Worm (Caenorhabditis elegans) whole organism, young adult: Measurements from ENCODE around the gene F53F4.4.

Experiments
- B0035.1 ChIP-seq: sonication (generic microtip); optimal IDR thresholded peaks from 2 replicates; lab custom pipeline; 2016; ENCODE audit warnings: missing genetic modification characterization, mild to moderate bottlenecking, missing compliant biosample characterization, missing genotype, missing genetic modification reagents
- F49E8.2 ChIP-seq: sonication (generic microtip); optimal IDR thresholded peaks from 3 replicates; lab custom pipeline; 2017; ENCODE audit warnings: missing genetic modification characterization, mild to moderate bottlenecking, missing compliant biosample characterization, antibody characterized with exemption, moderate library complexity; ENCODE audit not compliant: insufficient read depth
- Y56A3A.18 ChIP-seq: fragments of 200-800 bp; sonication (Bioruptor generic); IDR thresholded peaks from 2 replicates; pipeline ENCODE4 v1.3.6; 2022; ENCODE audit warnings: missing genetic modification reagents, missing genetic modification characterization, missing compliant biosample characterization
- Y95B8A.8 ChIP-seq: fragments of 200-800 bp; sonication (Bioruptor generic); IDR thresholded peaks from 2 replicates; pipeline ENCODE4 v1.3.6; 2022; ENCODE audit warnings: missing genetic modification reagents, missing genetic modification characterization, missing compliant biosample characterization
- lin-54 ChIP-seq: fragments of 200-800 bp; sonication (Bioruptor generic); optimal IDR thresholded peaks from 2 replicates; lab custom pipeline; 2018; ENCODE audit warnings: mild to moderate bottlenecking, missing genetic modification characterization, missing compliant biosample characterization

DNA sequence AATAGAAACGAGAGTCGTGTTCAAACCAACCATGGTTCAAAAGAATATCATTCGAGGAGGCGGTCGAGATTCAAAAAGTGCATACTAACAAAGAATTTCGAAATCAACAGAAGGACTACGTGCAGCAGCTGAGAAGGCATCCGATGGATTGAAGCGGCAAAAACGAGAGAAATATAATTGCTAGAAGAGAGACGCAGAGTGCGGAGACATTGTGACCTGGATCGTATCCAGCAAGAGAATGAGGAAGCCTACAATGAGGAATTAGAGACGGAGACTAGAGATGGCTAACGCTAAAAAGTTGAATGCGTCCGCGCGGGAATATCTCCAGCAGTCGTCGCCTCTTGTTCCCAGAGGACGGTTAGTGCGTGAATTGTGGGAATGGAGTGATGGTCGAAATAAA, 16.6 kb downstream of the F53F4.4 start:
- no peak for TF ChIP-seq lin-54 (GFP tag; lab: Kevin White, UChicago)
- no peak for TF ChIP-seq Y56A3A.18
- TF ChIP-seq Y95B8A.8, result no peak
- TF ChIP-seq F49E8.2 (tag; lab: Kevin White, UChicago), result no peak
- no peak for TF ChIP-seq B0035.1 (tag; lab: Kevin White, UChicago)
